Fruit fly (Drosophila melanogaster): ENCODE data around the gene CG32277.

DNA sequence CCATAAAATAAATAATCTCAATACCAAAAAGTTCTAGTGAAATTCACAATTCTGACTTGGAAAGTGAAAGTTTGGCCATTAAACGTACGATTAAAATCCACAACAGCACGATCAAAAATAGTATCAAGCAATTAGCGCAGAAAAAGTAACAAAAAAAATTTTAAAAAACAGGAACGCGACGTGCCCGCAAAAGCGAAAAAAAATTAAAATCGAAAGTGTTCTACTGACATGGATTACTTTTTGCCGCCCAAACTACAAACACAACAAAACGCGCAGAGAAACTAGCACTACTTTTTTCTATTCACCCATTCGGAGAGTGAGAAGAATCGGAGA is 44.4 kb upstream of the CG32277 start:
- no peak for TF ChIP-seq CG10147 (GFP tag; optimal IDR thresholded peaks at IDR 0.05)
- TF ChIP-seq Hr78 (GFP tag; optimal IDR thresholded peaks at IDR 0.05) = no peak
- no peak for TF ChIP-seq kni (GFP tag; optimal IDR thresholded peaks at IDR 0.05)
- TF ChIP-seq vfl (GFP tag; optimal IDR thresholded peaks at IDR 0.05) = no peak
- TF ChIP-seq tin (GFP tag; optimal IDR thresholded peaks at IDR 0.05) = no peak
- no peak for TF ChIP-seq Sry-β (GFP tag; optimal IDR thresholded peaks at IDR 0.05)
- peak; percentile 96 for TF ChIP-seq Blimp-1 (GFP tag; optimal IDR thresholded peaks at IDR 0.05)
- TF ChIP-seq CG2889 (GFP tag; IDR thresholded peaks at IDR 0.05) = no peak
- no peak for TF ChIP-seq ase (GFP tag; IDR thresholded peaks at IDR 0.05)
- TF ChIP-seq psq (GFP tag; optimal IDR thresholded peaks at IDR 0.05) = no peak
- no peak for TF ChIP-seq CG10267 (tag; optimal IDR thresholded peaks at IDR 0.05)
- no peak for TF ChIP-seq CG1647 (GFP tag; optimal IDR thresholded peaks at IDR 0.05)
- no peak for TF ChIP-seq CG12744 (GFP tag; optimal IDR thresholded peaks at IDR 0.05)
- no peak for TF ChIP-seq BtbVII (GFP tag; optimal IDR thresholded peaks at IDR 0.05)

All from whole organism, embryonic.